Worm (Caenorhabditis elegans) whole organism, late embryonic: ENCODE measurements around the gene mdt-17.

Source experiments
- C08G9.2 ChIP-seq: sonication (generic microtip); optimal IDR thresholded peaks from 2 replicates; lab custom pipeline; 2016; ENCODE audit warnings: mild to moderate bottlenecking, missing genetic modification characterization, moderate library complexity, missing compliant biosample characterization
- K09A11.1 ChIP-seq: sonication (generic microtip); optimal IDR thresholded peaks from 2 replicates; lab custom pipeline; 2017; ENCODE audit warnings: antibody characterized with exemption, mild to moderate bottlenecking, missing genetic modification characterization, missing compliant biosample characterization; ENCODE audit not compliant: insufficient read depth
- T23F11.4 ChIP-seq: fragments of 200-800 bp; sonication (Bioruptor generic); optimal IDR thresholded peaks from 2 replicates; lab custom pipeline; 2018; ENCODE audit warnings: mild to moderate bottlenecking, missing genetic modification characterization, missing compliant biosample characterization
- Y22D7AL.16 ChIP-seq: sonication (generic microtip); optimal IDR thresholded peaks from 2 replicates; lab custom pipeline; 2016; ENCODE audit warnings: missing genetic modification characterization, missing compliant biosample characterization
- ahr-1 ChIP-seq: sonication (generic microtip); optimal IDR thresholded peaks from 2 replicates; lab custom pipeline; 2016; ENCODE audit warnings: missing genetic modification characterization, missing compliant biosample characterization
- ama-1 ChIP-seq: fragments of 150-350 bp; optimal IDR thresholded peaks from 2 replicates; lab custom pipeline; 2014
- ceh-14 ChIP-seq: sonication (generic microtip); optimal IDR thresholded peaks from 2 replicates; lab custom pipeline; 2016; ENCODE audit warnings: missing genotype, missing genetic modification characterization, missing compliant biosample characterization
- ceh-19 ChIP-seq: fragments of 200-800 bp; sonication (Bioruptor generic); optimal IDR thresholded peaks from 2 replicates; lab custom pipeline; 2018; ENCODE audit warnings: mild to moderate bottlenecking, missing genetic modification characterization, missing compliant biosample characterization
- ceh-2 ChIP-seq: sonication (generic microtip); optimal IDR thresholded peaks from 2 replicates; lab custom pipeline; 2016; ENCODE audit warnings: missing genotype, missing genetic modification characterization, missing compliant biosample characterization
- ceh-22 ChIP-seq: sonication (generic microtip); optimal IDR thresholded peaks from 2 replicates; lab custom pipeline; 2017; ENCODE audit warnings: missing biosample characterization, missing genetic modification characterization
- ceh-24 ChIP-seq: sonication (generic microtip); optimal IDR thresholded peaks from 2 replicates; lab custom pipeline; 2016; ENCODE audit warnings: mild to moderate bottlenecking, missing genetic modification characterization, missing compliant biosample characterization
- ceh-30 ChIP-seq: fragments of 150-350 bp; optimal IDR thresholded peaks from 2 replicates; lab custom pipeline; 2014; ENCODE audit warnings: missing biosample characterization, missing genetic modification characterization
- ceh-31 ChIP-seq: sonication (generic microtip); optimal IDR thresholded peaks from 2 replicates; lab custom pipeline; 2016; ENCODE audit warnings: missing genetic modification characterization, missing compliant biosample characterization
- ceh-34 ChIP-seq: sonication (generic microtip); optimal IDR thresholded peaks from 2 replicates; lab custom pipeline; 2016; ENCODE audit warnings: mild to moderate bottlenecking, missing genetic modification characterization, missing compliant biosample characterization
- ceh-48 ChIP-seq: sonication (generic microtip); optimal IDR thresholded peaks from 2 replicates; lab custom pipeline; 2016; ENCODE audit warnings: missing genetic modification characterization, inconsistent platforms, missing compliant biosample characterization
- ceh-6 ChIP-seq: fragments of 200-800 bp; sonication (Bioruptor generic); optimal IDR thresholded peaks from 2 replicates; lab custom pipeline; 2018; ENCODE audit warnings: mild to moderate bottlenecking, missing genetic modification characterization, missing compliant biosample characterization
- ceh-9 ChIP-seq: sonication (generic microtip); optimal IDR thresholded peaks from 2 replicates; lab custom pipeline; 2016; ENCODE audit warnings: mild to moderate bottlenecking, missing genetic modification characterization, inconsistent platforms, missing compliant biosample characterization
- dmd-4 ChIP-seq: sonication (generic microtip); optimal IDR thresholded peaks from 2 replicates; lab custom pipeline; 2016; ENCODE audit warnings: borderline replicate concordance, missing genetic modification characterization, missing compliant biosample characterization
- dve-1 ChIP-seq: sonication (generic microtip); optimal IDR thresholded peaks from 2 replicates; lab custom pipeline; 2017; ENCODE audit warnings: antibody characterized with exemption, mild to moderate bottlenecking, missing genetic modification characterization, missing compliant biosample characterization
- elt-2 ChIP-seq: sonication (generic microtip); optimal IDR thresholded peaks from 2 replicates; lab custom pipeline; 2016; ENCODE audit warnings: missing genetic modification reagents, missing genetic modification characterization, missing compliant biosample characterization
- elt-4 ChIP-seq: sonication (generic microtip); optimal IDR thresholded peaks from 2 replicates; lab custom pipeline; 2016; ENCODE audit warnings: missing genetic modification characterization, missing compliant biosample characterization
- ets-4 ChIP-seq: sonication (generic microtip); optimal IDR thresholded peaks from 2 replicates; lab custom pipeline; 2016; ENCODE audit warnings: missing genetic modification characterization, missing compliant biosample characterization
- eyg-1 ChIP-seq: sonication (generic microtip); optimal IDR thresholded peaks from 2 replicates; lab custom pipeline; 2016; ENCODE audit warnings: missing genotype, missing genetic modification characterization, missing compliant biosample characterization
- fkh-10 ChIP-seq: fragments of 150-350 bp; optimal IDR thresholded peaks from 2 replicates; lab custom pipeline; 2014; ENCODE audit warnings: missing biosample characterization, missing genetic modification reagents, missing genetic modification characterization
- fkh-6 ChIP-seq: sonication (generic microtip); optimal IDR thresholded peaks from 2 replicates; lab custom pipeline; 2016; ENCODE audit warnings: missing genetic modification characterization, missing compliant biosample characterization
- hlh-13 ChIP-seq: fragments of 200-800 bp; sonication (Bioruptor generic); optimal IDR thresholded peaks from 2 replicates; lab custom pipeline; 2018; ENCODE audit warnings: mild to moderate bottlenecking, missing genetic modification characterization, missing compliant biosample characterization
- hlh-15 ChIP-seq: sonication (generic microtip); optimal IDR thresholded peaks from 2 replicates; lab custom pipeline; 2016; ENCODE audit warnings: missing genetic modification characterization, missing compliant biosample characterization
- hlh-30 ChIP-seq: sonication (generic microtip); optimal IDR thresholded peaks from 2 replicates; lab custom pipeline; 2017; ENCODE audit warnings: antibody characterized with exemption, missing genetic modification characterization, missing compliant biosample characterization; ENCODE audit not compliant: insufficient read depth
- hlh-6 ChIP-seq: sonication (generic microtip); optimal IDR thresholded peaks from 2 replicates; lab custom pipeline; 2016; ENCODE audit warnings: missing genotype, missing genetic modification characterization, missing compliant biosample characterization
- hlh-8 ChIP-seq: sonication (generic microtip); optimal IDR thresholded peaks from 2 replicates; lab custom pipeline; 2016; ENCODE audit warnings: missing genotype, missing genetic modification characterization, missing compliant biosample characterization
- lim-6 ChIP-seq: sonication (generic microtip); optimal IDR thresholded peaks from 2 replicates; lab custom pipeline; 2016; ENCODE audit warnings: missing genetic modification characterization, missing compliant biosample characterization
- madf-2 ChIP-seq: sonication (generic microtip); optimal IDR thresholded peaks from 2 replicates; lab custom pipeline; 2017; ENCODE audit warnings: missing genetic modification characterization, missing compliant biosample characterization
- nfya-1 ChIP-seq: sonication (generic microtip); optimal IDR thresholded peaks from 2 replicates; lab custom pipeline; 2017; ENCODE audit warnings: missing genetic modification characterization, mild to moderate bottlenecking, missing compliant biosample characterization, antibody characterized with exemption, moderate library complexity
- nhr-232 ChIP-seq: sonication (generic microtip); optimal IDR thresholded peaks from 2 replicates; lab custom pipeline; 2016; ENCODE audit warnings: missing genetic modification characterization, missing compliant biosample characterization
- pag-3 ChIP-seq: sonication (generic microtip); optimal IDR thresholded peaks from 2 replicates; lab custom pipeline; 2016; ENCODE audit warnings: missing compliant biosample characterization, missing genetic modification characterization, borderline replicate concordance
- pax-1 ChIP-seq: fragments of 150-350 bp; optimal IDR thresholded peaks from 2 replicates; lab custom pipeline; 2014; ENCODE audit warnings: missing biosample characterization, missing genetic modification characterization
- pha-2 ChIP-seq: sonication (generic microtip); optimal IDR thresholded peaks from 2 replicates; lab custom pipeline; 2017; ENCODE audit warnings: mild to moderate bottlenecking, missing genetic modification characterization, missing compliant biosample characterization
- ref-2 ChIP-seq: sonication (generic microtip); optimal IDR thresholded peaks from 2 replicates; lab custom pipeline; 2016; ENCODE audit warnings: missing genetic modification characterization, missing compliant biosample characterization
- sdc-2 ChIP-seq: sonication (generic microtip); optimal IDR thresholded peaks from 2 replicates; lab custom pipeline; 2016; ENCODE audit warnings: missing genotype, missing genetic modification characterization, missing compliant biosample characterization
- sox-4 ChIP-seq: sonication (generic microtip); optimal IDR thresholded peaks from 2 replicates; lab custom pipeline; 2017; ENCODE audit warnings: mild to moderate bottlenecking, missing genetic modification characterization, inconsistent platforms, missing compliant biosample characterization
- syd-9 ChIP-seq: sonication (generic microtip); optimal IDR thresholded peaks from 2 replicates; lab custom pipeline; 2016; ENCODE audit warnings: mild to moderate bottlenecking, missing genetic modification characterization, moderate library complexity, missing compliant biosample characterization
- tbx-2 ChIP-seq: sonication (generic microtip); optimal IDR thresholded peaks from 2 replicates; lab custom pipeline; 2016; ENCODE audit warnings: missing genetic modification characterization, missing compliant biosample characterization
- tbx-7 ChIP-seq: sonication (generic microtip); optimal IDR thresholded peaks from 2 replicates; lab custom pipeline; 2016; ENCODE audit warnings: missing genotype, missing genetic modification characterization, missing compliant biosample characterization
- unc-42 ChIP-seq: sonication (generic microtip); optimal IDR thresholded peaks from 2 replicates; lab custom pipeline; 2016; ENCODE audit warnings: missing genotype, missing genetic modification characterization, missing compliant biosample characterization

The mdt-17 gene

DNA sequence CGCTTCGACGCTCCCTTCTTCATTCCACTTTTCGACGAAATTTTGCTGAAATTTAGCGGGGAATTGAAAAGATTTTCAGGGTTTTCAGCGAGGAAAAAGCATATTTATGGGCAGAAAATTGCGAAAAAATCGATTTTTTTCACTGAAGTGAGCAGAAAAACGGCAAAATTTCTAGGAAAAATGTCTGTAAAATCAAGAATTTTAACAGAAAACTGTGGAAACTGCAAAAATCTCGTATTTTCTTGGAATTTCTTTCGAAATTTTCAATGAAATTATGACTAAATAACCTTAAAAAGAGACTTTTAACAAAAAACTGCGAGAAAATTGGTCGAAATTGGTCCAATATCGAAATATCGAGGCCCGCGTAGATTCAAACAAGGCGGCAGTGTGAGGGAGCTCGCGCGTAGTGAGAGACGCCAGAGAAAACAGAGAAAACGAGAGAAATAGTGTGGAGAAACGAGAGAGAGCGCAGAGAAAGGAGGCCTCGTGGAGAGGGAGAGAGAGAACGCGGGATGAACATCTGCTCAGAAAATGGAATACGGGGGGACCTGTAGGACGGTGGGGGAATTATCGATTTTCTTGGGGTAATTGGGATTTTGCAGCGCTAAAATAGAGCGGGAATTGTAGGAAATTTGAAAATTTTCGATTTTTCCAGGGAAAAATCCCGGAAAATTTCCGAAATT, 17.5 kb downstream of the mdt-17 start, which contains the start of gene swsn-1:
Gene swsn-1, minus strand, starts transcription at position 51 of the 683 bp plus-strand sequence.
- TF ChIP-seq ceh-31 (tag; lab: Kevin White, UChicago) (peak; percentile 78), hlh-8 (tag; lab: Kevin White, UChicago) (peak; percentile 24), ceh-48 (tag; lab: Kevin White, UChicago) (peak; percentile 59), ceh-14 (peak; percentile 19), dmd-4 (tag; lab: Kevin White, UChicago) (no peak), hlh-6 (no peak), unc-42 (peak; percentile 33), ets-4 (tag; lab: Kevin White, UChicago) (peak; percentile 13), hlh-13 (GFP tag; lab: Kevin White, UChicago) (no peak), K09A11.1 (no peak), ceh-2 (tag; lab: Kevin White, UChicago) (no peak), ref-2 (tag; lab: Kevin White, UChicago) (no peak), tbx-7 (no peak), nhr-232 (tag; lab: Kevin White, UChicago) (no peak), tbx-2 (tag; lab: Kevin White, UChicago) (peak; percentile 43), nfya-1 (tag; lab: Kevin White, UChicago) (peak; percentile 34), sdc-2 (tag; lab: Kevin White, UChicago) (peak; percentile 13), ceh-6 (GFP tag; lab: Kevin White, UChicago) (no peak), ceh-34 (tag; lab: Kevin White, UChicago) (peak; percentile 41), pax-1 (tag; lab: Kevin White, UChicago) (no peak), hlh-30 (tag; lab: Kevin White, UChicago) (peak; percentile 72)

DNA sequence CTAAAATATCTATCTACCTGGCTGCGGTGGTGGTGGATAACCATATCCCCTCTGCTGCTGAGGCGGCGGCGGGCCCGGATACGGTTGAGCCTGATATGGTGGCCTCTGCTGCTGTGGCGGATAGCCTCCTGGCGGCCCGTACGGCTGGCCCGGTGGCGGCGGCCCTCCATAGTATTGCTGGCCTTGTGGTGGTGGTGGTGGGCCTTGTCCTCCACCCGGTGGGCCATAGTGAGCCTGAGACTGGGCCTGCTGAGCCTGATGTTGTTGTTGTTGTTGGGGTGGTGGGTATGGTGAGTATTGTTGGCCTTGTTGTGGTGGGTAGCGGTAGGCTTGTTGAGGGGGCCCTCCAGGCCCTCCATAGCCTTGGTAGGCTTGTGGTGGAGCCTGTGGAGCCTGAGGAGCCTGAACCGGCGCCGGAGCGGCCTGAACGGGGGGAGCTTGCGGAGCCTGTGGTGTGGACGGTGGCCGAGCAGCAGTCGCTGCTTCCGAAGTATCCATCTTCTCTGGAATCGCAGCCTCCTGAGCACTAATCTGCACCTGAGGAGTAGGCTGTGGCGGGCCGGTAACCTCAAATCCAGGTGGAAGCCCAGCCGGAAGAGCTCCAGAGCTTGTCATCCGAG, 25.7 kb downstream of the mdt-17 start:
- TF ChIP-seq ceh-9 (tag; lab: Kevin White, UChicago) (no peak), hlh-13 (GFP tag; lab: Kevin White, UChicago) (no peak), fkh-6 (tag; lab: Kevin White, UChicago) (no peak), ceh-19 (GFP tag; lab: Kevin White, UChicago) (no peak), ceh-34 (tag; lab: Kevin White, UChicago) (no peak), ceh-22 (tag; lab: Kevin White, UChicago) (no peak), hlh-8 (tag; lab: Kevin White, UChicago) (no peak), sox-4 (tag; lab: Kevin White, UChicago) (no peak), fkh-10 (GFP tag; lab: Kevin White, UChicago) (no peak), pha-2 (tag; lab: Kevin White, UChicago) (no peak), ceh-24 (tag; lab: Kevin White, UChicago) (no peak), T23F11.4 (GFP tag; lab: Kevin White, UChicago) (peak; percentile 11), ceh-31 (tag; lab: Kevin White, UChicago) (peak; percentile 5), hlh-15 (no peak), dmd-4 (tag; lab: Kevin White, UChicago) (no peak), dve-1 (tag; lab: Kevin White, UChicago) (no peak), pag-3 (peak; percentile 42), C08G9.2 (tag; lab: Kevin White, UChicago) (no peak), ahr-1 (no peak), elt-4 (tag; lab: Kevin White, UChicago) (no peak), tbx-2 (tag; lab: Kevin White, UChicago) (no peak), ceh-2 (tag; lab: Kevin White, UChicago) (no peak), Y22D7AL.16 (tag; lab: Kevin White, UChicago) (no peak), unc-42 (no peak), syd-9 (tag; lab: Kevin White, UChicago) (peak; percentile 12), ceh-48 (tag; lab: Kevin White, UChicago) (no peak), lim-6 (tag; lab: Kevin White, UChicago) (no peak), sdc-2 (tag; lab: Kevin White, UChicago) (no peak), madf-2 (tag; lab: Kevin White, UChicago) (no peak), ceh-30 (tag; lab: Kevin White, UChicago) (no peak), eyg-1 (tag; lab: Kevin White, UChicago) (no peak), ama-1 (no peak), pax-1 (tag; lab: Kevin White, UChicago) (no peak), elt-2 (no peak)
